In genomic region chr3R:5838683-5839365, dm6 we compare ENCODE assay signal across 3 fruit fly cellular contexts.
TF ChIP-seq lines count a peak whose summit lies in the region.

No protein-coding gene starts in this region.

TF ChIP-seq in whole organism, adult, 20 proteins besides CTCF, POLR2A, EP300 and RAD21 (continued from another document):
- TF ChIP-seq Crg-1 (GFP tag; optimal IDR thresholded peaks at IDR 0.05; lab: Kevin White, UChicago), result peak; percentile 63
- TF ChIP-seq CG14711 (tag; optimal IDR thresholded peaks at IDR 0.05; lab: Kevin White, UChicago), result no peak

TF ChIP-seq in whole organism, embryonic, 481 proteins besides CTCF, POLR2A, EP300 and RAD21 (continued from another document):
- TF ChIP-seq CG10209 (GFP tag; optimal IDR thresholded peaks at IDR 0.05; lab: Kevin White, UChicago) (no peak), ranshi (GFP tag; IDR thresholded peaks at IDR 0.05; lab: Robert Waterston, UW) (no peak), Aef1 (GFP tag; IDR thresholded peaks at IDR 0.05; lab: Robert Waterston, UW) (0 out of 3 replicates have a peak, but pooled peaks have one; percentile 17), dm (GFP tag; optimal IDR thresholded peaks at IDR 0.05; lab: Kevin White, UChicago) (no peak), bsh (GFP tag; optimal IDR thresholded peaks at IDR 0.05; lab: Kevin White, UChicago) (no peak), CG5953 (GFP tag; IDR thresholded peaks at IDR 0.05; lab: Robert Waterston, UW) (no peak), CG1603 (tag; optimal IDR thresholded peaks at IDR 0.05; lab: Kevin White, UChicago) (no peak), Stat92E (GFP tag; optimal IDR thresholded peaks at IDR 0.05; lab: Kevin White, UChicago) (no peak), pho (GFP tag; optimal IDR thresholded peaks at IDR 0.05; lab: Kevin White, UChicago) (no peak), hth (optimal IDR thresholded peaks at IDR 0.05; lab: Kevin White, UChicago) (no peak), CG18599 (GFP tag; optimal IDR thresholded peaks at IDR 0.05; lab: Kevin White, UChicago) (peak; percentile 5), CG8290 (GFP tag; optimal IDR thresholded peaks at IDR 0.05; lab: Kevin White, UChicago) (no peak), CG8290 (tag; optimal IDR thresholded peaks at IDR 0.05; lab: Kevin White, UChicago) (peak in 1 of 2 experiments; percentile 16), chm (GFP tag; IDR thresholded peaks at IDR 0.05; lab: Robert Waterston, UW) (no peak), CG33557 (GFP tag; optimal IDR thresholded peaks at IDR 0.05; lab: Kevin White, UChicago) (no peak), Nf-YB (GFP tag; optimal IDR thresholded peaks at IDR 0.05; lab: Kevin White, UChicago) (no peak), Mrtf (GFP tag; IDR thresholded peaks at IDR 0.05; lab: Robert Waterston, UW) (0 out of 3 replicates have a peak, but pooled peaks have one; percentile 33), nerfin-1 (tag; optimal IDR thresholded peaks at IDR 0.05; lab: Kevin White, UChicago) (no peak), Med (GFP tag; lab: Kevin White, UChicago) (peak; percentile 38), CG11560 (tag; IDR thresholded peaks at IDR 0.05; lab: Robert Waterston, UW) (no peak), CG9437 (GFP tag; optimal IDR thresholded peaks at IDR 0.05; lab: Kevin White, UChicago) (no peak), jing (GFP tag; optimal IDR thresholded peaks at IDR 0.05; lab: Kevin White, UChicago) (no peak), sens (GFP tag; lab: Kevin White, UChicago) (peak; percentile 69), sob (GFP tag; IDR thresholded peaks at IDR 0.05; lab: Robert Waterston, UW) (0 out of 2 replicates have a peak, but pooled peaks have one; percentile 30), Ets65A (GFP tag; lab: Kevin White, UChicago) (peak; percentile 9)

TF ChIP-seq in whole organism, prepupa, 60 proteins besides CTCF, POLR2A, EP300 and RAD21 (continued from another document):
- TF ChIP-seq esn (GFP tag; optimal IDR thresholded peaks at IDR 0.05; lab: Kevin White, UChicago) (peak; percentile 14), fkh (GFP tag; optimal IDR thresholded peaks at IDR 0.05; lab: Kevin White, UChicago) (peak; percentile 41), fd85E (GFP tag; optimal IDR thresholded peaks at IDR 0.05; lab: Kevin White, UChicago) (no peak), pdm3 (GFP tag; optimal IDR thresholded peaks at IDR 0.05; lab: Kevin White, UChicago) (peak; percentile 11), CG11762 (GFP tag; optimal IDR thresholded peaks at IDR 0.05; lab: Kevin White, UChicago; ENCODE audit: insufficient read depth) (peak; percentile 13), CG3032 (tag; optimal IDR thresholded peaks at IDR 0.05; lab: Kevin White, UChicago) (peak; percentile 19), CG6792 (GFP tag; optimal IDR thresholded peaks at IDR 0.05; lab: Kevin White, UChicago) (peak; percentile 21), achi (GFP tag; optimal IDR thresholded peaks at IDR 0.05; lab: Kevin White, UChicago) (peak; percentile 2), spab (GFP tag; optimal IDR thresholded peaks at IDR 0.05; lab: Kevin White, UChicago) (peak; percentile 35), CG7368 (GFP tag; optimal IDR thresholded peaks at IDR 0.05; lab: Kevin White, UChicago) (peak; percentile 39), svp (GFP tag; lab: Kevin White, UChicago) (peak; percentile 91), Gug (GFP tag; IDR thresholded peaks at IDR 0.05; lab: Robert Waterston, UW) (0 out of 2 replicates have a peak, but pooled peaks have one; percentile 13)
